Fruit fly (Drosophila melanogaster): ENCODE data around the gene Cbp80.

Gene Cbp80

DNA sequence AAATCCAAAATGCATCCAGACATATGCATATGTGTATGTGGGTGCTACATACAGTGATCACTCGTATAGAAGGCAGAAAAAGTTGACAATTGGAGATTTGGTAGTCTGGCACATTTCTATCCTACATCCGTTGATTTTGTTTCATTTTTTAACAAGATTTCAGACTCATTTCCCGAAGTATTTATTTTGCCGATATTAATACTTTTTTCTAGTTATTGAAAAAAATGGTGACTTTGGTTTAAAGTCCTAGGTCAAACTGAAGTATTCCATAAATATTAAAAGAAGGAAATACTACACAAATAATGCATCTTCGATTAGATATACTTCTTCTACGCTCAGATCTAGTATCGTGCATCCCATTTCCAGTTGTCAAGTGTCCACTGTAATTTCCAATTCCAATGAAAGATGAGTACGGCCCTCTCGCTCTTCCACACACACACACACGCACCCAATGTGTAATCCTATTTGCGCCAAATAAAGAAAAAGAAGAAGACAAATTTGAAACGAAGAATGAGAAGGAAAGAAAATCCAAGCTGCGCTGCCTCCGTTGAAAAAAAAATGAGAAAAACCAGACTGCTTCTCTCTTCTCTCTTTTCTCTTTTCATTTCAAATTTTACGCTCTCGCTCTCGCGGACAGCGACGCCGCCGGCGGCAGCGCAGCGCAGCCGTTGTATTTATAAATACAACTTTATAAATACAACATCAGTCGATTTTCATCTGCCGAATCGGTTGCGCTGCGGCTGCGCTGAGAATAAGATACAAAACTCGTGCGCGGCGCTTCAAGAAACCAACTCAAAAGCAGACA is 32.7 kb upstream of the Cbp80 start, which contains the start of gene peb (continued):
- TF ChIP-seq Sox14 (GFP tag; optimal IDR thresholded peaks at IDR 0.05), result peak; percentile 31
- no peak for TF ChIP-seq CG4318 (GFP tag; optimal IDR thresholded peaks at IDR 0.05)
- TF ChIP-seq Sox102F (GFP tag; optimal IDR thresholded peaks at IDR 0.05), result no peak
- TF ChIP-seq lz (GFP tag; optimal IDR thresholded peaks at IDR 0.05), result peak; percentile 61
- peak; percentile 49 for TF ChIP-seq CG32006 (GFP tag; optimal IDR thresholded peaks at IDR 0.05)

DNA sequence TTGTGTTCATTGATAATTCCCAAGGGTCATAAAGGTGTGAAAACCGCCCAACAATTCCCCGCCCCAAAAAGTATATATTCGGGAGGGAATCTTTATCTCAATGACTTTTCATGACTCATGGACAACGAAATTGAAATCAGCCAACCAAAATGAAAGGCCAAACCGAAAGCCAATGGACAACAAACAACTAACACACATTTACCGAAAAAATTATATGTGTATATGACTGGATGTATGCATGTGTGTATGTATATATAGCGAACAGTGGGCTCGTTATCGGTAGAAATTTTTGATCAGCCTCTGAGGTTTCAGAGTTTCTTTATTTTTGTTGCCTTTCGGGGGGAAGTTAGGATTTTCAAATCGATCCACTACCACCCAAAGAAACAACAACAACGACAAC is 30.9 kb upstream of the Cbp80 start:
- no peak for TF ChIP-seq cyc (GFP tag; optimal IDR thresholded peaks at IDR 0.05)
- TF ChIP-seq vri (GFP tag; optimal IDR thresholded peaks at IDR 0.05), result peak; percentile 6
- TF ChIP-seq svp (GFP tag), result peak; percentile 38
- no peak for TF ChIP-seq eg (GFP tag; IDR thresholded peaks at IDR 0.05)
- no peak for TF ChIP-seq CG9139 (GFP tag; optimal IDR thresholded peaks at IDR 0.05)

DNA sequence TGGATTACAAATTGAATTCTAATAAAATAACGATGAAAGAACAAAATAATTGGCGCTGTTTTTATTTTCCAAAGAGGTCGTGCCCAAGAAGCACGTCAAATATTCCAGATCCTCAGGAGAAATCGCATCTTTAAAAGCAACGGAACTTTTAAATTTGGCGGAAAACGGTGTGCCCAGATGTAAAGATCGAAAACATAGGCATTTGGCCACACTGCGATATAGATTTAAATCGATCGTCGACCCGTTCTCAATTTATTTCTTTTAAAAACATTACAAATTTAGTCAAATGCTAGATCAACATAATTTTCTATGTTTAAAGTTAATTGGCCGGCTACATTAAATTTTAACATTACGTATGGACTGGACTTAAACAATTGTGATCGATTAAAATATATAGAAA is 22.7 kb upstream of the Cbp80 start:
- TF ChIP-seq CG1621 (tag; optimal IDR thresholded peaks at IDR 0.05) (no peak), CG8632 (GFP tag; optimal IDR thresholded peaks at IDR 0.05) (no peak), Eip78C (GFP tag) (peak; percentile 40)

DNA sequence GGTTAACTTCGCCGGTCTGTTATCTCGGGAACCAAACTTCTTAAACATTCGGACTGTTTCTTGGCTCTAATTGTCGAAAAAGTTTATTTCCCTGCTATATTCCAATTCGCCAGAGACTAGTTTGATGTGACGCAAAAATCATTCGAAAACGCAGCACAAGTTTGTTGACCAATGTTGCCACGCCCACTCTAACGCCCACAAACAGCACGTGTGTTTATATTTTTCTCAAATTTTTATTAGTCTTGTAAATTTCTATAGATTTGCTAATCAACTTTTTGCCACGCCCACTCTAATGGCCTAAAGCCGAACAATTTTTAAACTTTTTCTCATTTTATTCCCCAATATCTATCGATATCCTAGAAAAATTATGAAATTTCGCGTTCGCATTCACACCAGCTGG is 19.0 kb upstream of the Cbp80 start, which contains the start of gene Alms1b:
TSS of gene Alms1b (minus strand) at position 101 of the 400 bp plus-strand sequence.
- TF ChIP-seq CG7368 (GFP tag; optimal IDR thresholded peaks at IDR 0.05), result no peak
- TF ChIP-seq CG10669 (GFP tag; optimal IDR thresholded peaks at IDR 0.05), result no peak
- no peak for TF ChIP-seq Ets21C (GFP tag; optimal IDR thresholded peaks at IDR 0.05)

DNA sequence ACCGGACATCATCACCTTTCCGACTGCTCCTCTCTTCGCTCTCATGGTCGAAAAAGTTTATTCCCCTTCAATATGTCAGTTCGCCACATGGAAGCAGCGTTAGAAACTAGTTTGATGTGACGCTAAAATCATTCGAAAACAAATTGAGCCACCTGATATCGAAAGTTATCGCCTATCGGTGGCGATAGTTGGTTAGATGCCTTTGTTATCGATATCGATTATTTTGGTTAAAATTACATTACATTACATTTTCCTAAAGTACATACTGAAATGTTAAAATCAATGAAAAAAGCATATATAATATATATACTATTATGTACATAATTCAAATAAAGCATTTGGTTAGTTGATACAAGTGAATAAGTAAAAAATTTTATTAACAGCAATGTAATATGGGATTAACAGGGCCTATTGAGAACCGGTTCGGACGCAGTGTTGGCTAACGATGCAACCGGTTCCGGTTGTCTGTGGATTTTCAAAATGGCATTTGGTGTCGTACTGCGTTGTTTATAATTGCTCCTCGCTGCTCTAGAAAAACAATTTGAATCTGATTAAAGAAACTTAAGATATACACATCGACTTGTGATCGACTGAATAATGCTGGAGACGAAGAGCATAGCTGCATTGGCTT is 13.8 kb upstream of the Cbp80 start, which contains the start of the genes Alms1a and pon:
TSS of gene Alms1a (minus strand) at position 149 of the 631 bp plus-strand sequence.
TSS of gene pon (plus strand) at position 463 of the 631 bp plus-strand sequence.
- TF ChIP-seq Lpt (GFP tag; optimal IDR thresholded peaks at IDR 0.05) (no peak), fd59A (GFP tag; optimal IDR thresholded peaks at IDR 0.05) (no peak), CG6808 (GFP tag; optimal IDR thresholded peaks at IDR 0.05) (peak; percentile 46), esn (GFP tag; optimal IDR thresholded peaks at IDR 0.05) (peak; percentile 15)

DNA sequence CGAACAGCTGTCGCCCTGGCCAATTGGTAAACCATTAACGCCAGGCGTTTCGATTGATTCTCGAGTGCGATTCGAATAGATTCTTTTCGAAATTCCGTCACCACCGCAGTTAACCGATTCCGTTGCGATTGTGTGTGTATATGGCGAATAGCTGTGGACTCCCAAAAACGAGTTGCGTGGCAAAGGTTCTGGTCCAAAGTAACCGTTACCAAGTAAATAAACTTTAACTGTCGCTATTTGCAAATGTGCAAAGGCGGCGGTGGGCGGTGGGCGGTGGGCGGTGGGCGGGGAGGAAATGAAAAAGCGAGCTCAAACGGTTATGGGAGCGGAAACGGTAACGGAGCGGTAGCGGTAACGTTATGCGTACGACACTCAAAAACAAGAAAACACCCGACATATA is 5.9 kb upstream of the Cbp80 start, which contains the start of gene CG3081:
TSS of gene CG3081 (minus strand) at position 101 of the 400 bp plus-strand sequence.
- TF ChIP-seq Sox15 (GFP tag; optimal IDR thresholded peaks at IDR 0.05) (no peak), eg (GFP tag; IDR thresholded peaks at IDR 0.05) (no peak), CG1621 (tag; optimal IDR thresholded peaks at IDR 0.05) (no peak), fkh (GFP tag; optimal IDR thresholded peaks at IDR 0.05) (no peak), CG3032 (tag; optimal IDR thresholded peaks at IDR 0.05) (no peak), cyc (GFP tag; optimal IDR thresholded peaks at IDR 0.05) (no peak)

DNA sequence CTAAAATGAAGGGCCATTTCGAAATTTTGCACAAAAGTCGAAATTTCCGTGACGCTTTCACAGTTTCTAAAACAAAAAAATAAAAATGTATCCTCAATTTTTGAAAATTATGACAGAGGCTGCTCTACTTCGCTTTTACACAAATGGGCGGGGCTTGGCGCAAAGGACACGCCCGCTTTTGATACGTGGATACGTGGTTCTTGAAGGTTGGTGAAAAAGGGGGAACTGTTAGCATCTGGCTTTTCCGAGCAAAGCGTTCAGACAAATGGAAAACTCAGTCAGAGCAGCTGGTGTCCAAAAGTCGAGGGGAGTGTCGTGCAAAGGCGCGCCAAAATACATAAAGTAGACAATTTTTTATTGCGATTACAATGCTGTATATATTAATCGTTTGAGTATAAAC is 5.0 kb upstream of the Cbp80 start, which contains the start of gene CG3062:
TSS of gene CG3062 (minus strand) at position 101 of the 400 bp plus-strand sequence.
- TF ChIP-seq Blimp-1 (GFP tag; optimal IDR thresholded peaks at IDR 0.05), result no peak
- no peak for TF ChIP-seq CG10669 (GFP tag; optimal IDR thresholded peaks at IDR 0.05)
- no peak for TF ChIP-seq CG4318 (GFP tag; optimal IDR thresholded peaks at IDR 0.05)
- no peak for TF ChIP-seq CG32006 (GFP tag; optimal IDR thresholded peaks at IDR 0.05)
- TF ChIP-seq fd59A (GFP tag; optimal IDR thresholded peaks at IDR 0.05), result no peak
- no peak for TF ChIP-seq CG9139 (GFP tag; optimal IDR thresholded peaks at IDR 0.05)
- TF ChIP-seq Smox (GFP tag; optimal IDR thresholded peaks at IDR 0.05), result no peak
- TF ChIP-seq eg (GFP tag; IDR thresholded peaks at IDR 0.05), result no peak
- no peak for TF ChIP-seq CG16779 (tag; optimal IDR thresholded peaks at IDR 0.05)

Data from whole organism, prepupa.